Fruit fly (Drosophila melanogaster) whole organism, embryonic: ENCODE results near the gene eIF4A.

Source experiments
- BEAF-32 ChIP-seq: fragments of 200-800 bp; sonication (Bioruptor generic); optimal IDR thresholded peaks from 3 replicates; lab custom pipeline; 2017; ENCODE audit warnings: missing biosample characterization, missing genetic modification characterization, mild to moderate bottlenecking, moderate library complexity, missing genetic modification reagents
- Bteb2 ChIP-seq: fragments of 200-800 bp; sonication (Bioruptor generic); optimal IDR thresholded peaks from 2 replicates; lab custom pipeline; 2016; ENCODE audit warnings: missing biosample characterization, missing genetic modification characterization
- CG10209 ChIP-seq: fragments of 200-800 bp; sonication (Bioruptor generic); optimal IDR thresholded peaks from 3 replicates; lab custom pipeline; 2017; ENCODE audit warnings: missing biosample characterization, mild to moderate bottlenecking, missing genetic modification characterization, missing genetic modification reagents
- CG10274 ChIP-seq: fragments of 200-800 bp; sonication (Bioruptor generic); optimal IDR thresholded peaks from 3 replicates; lab custom pipeline; 2017; ENCODE audit warnings: missing biosample characterization, mild to moderate bottlenecking, missing genetic modification characterization
- CG11504 ChIP-seq: fragments of 200-800 bp; sonication (Bioruptor generic); optimal IDR thresholded peaks from 3 replicates; lab custom pipeline; 2019; ENCODE audit warnings: missing biosample characterization, mild to moderate bottlenecking, missing genetic modification characterization, moderate library complexity
- CG11560 ChIP-seq: fragments of 200-800 bp; sonication (Bioruptor generic); IDR thresholded peaks from 3 replicates; pipeline ENCODE4 v1.3.6; 2022; ENCODE audit warnings: missing biosample characterization, missing genetic modification characterization
- CG12071 ChIP-seq: fragments of 200-800 bp; sonication (Bioruptor generic); optimal IDR thresholded peaks from 3 replicates; lab custom pipeline; 2018; ENCODE audit warnings: missing biosample characterization, mild to moderate bottlenecking, missing genetic modification characterization
- CG12299 ChIP-seq: fragments of 200-800 bp; sonication (Bioruptor generic); optimal IDR thresholded peaks from 2 replicates; lab custom pipeline; 2018; ENCODE audit warnings: missing biosample characterization, mild to moderate bottlenecking, missing genetic modification characterization
- CG12659 ChIP-seq: fragments of 200-800 bp; sonication (Bioruptor generic); optimal IDR thresholded peaks from 3 replicates; lab custom pipeline; 2017; ENCODE audit warnings: mild to moderate bottlenecking, missing biosample characterization, missing genetic modification reagents, missing genetic modification characterization
- CG18011 ChIP-seq: fragments of 200-800 bp; sonication (Bioruptor generic); optimal IDR thresholded peaks from 2 replicates; lab custom pipeline; 2017; ENCODE audit warnings: missing biosample characterization, missing genetic modification characterization, mild to moderate bottlenecking, moderate library complexity, missing genotype
- CG2120 ChIP-seq: fragments of 200-800 bp; sonication (Bioruptor generic); optimal IDR thresholded peaks from 3 replicates; lab custom pipeline; 2016; ENCODE audit warnings: missing biosample characterization, missing genetic modification characterization
- CG2712 ChIP-seq: fragments of 200-800 bp; optimal IDR thresholded peaks from 3 replicates; lab custom pipeline; 2019; ENCODE audit warnings: missing biosample characterization, mild to moderate bottlenecking, missing genetic modification characterization, moderate library complexity
- CG3407 ChIP-seq: fragments of 200-800 bp; sonication (Bioruptor generic); optimal IDR thresholded peaks from 2 replicates; lab custom pipeline; 2018; ENCODE audit warnings: missing biosample characterization, mild to moderate bottlenecking, missing genetic modification characterization
- CG4328 ChIP-seq: fragments of 200-800 bp; sonication (Bioruptor generic); optimal IDR thresholded peaks from 3 replicates; lab custom pipeline; 2017; ENCODE audit warnings: missing biosample characterization, missing genetic modification reagents, missing genetic modification characterization
- CG6683 ChIP-seq: fragments of 200-800 bp; sonication (Bioruptor generic); optimal IDR thresholded peaks from 2 replicates; lab custom pipeline; 2017; ENCODE audit warnings: missing biosample characterization, mild to moderate bottlenecking, missing genetic modification characterization, missing genetic modification reagents
- CG7372 ChIP-seq: fragments of 200-800 bp; sonication (Bioruptor generic); IDR thresholded peaks from 2 replicates; pipeline ENCODE4 v1.3.6; 2022; ENCODE audit warnings: missing biosample characterization, missing genetic modification characterization
- CG8290 ChIP-seq, 3 experiments: fragments of 200-800 bp; sonication (Bioruptor generic); optimal IDR thresholded peaks; 2 replicates each; lab custom pipeline; 2016 to 2019; ENCODE audit warnings: missing biosample characterization in 3 of 3, missing genetic modification characterization in 3 of 3, mild to moderate bottlenecking in 2 of 3, moderate library complexity in 1 of 3
- CG8359 ChIP-seq: fragments of 200-800 bp; sonication (Bioruptor generic); optimal IDR thresholded peaks from 2 replicates; lab custom pipeline; 2017; ENCODE audit warnings: missing biosample characterization, mild to moderate bottlenecking, missing genetic modification characterization, borderline replicate concordance
- CG8924 ChIP-seq: fragments of 200-800 bp; optimal IDR thresholded peaks from 3 replicates; lab custom pipeline; 2019; ENCODE audit warnings: missing biosample characterization, mild to moderate bottlenecking, missing genetic modification characterization, moderate library complexity
- CG8944 ChIP-seq: fragments of 200-800 bp; sonication (Bioruptor generic); optimal IDR thresholded peaks from 3 replicates; lab custom pipeline; 2016; ENCODE audit warnings: missing biosample characterization, missing genetic modification characterization
- D ChIP-seq, 2 experiments: fragments of 200-800 bp in 1 of 2; fragments of >200 bp in 1 of 2; sonication (Bioruptor generic) in 1 of 2; optimal IDR thresholded peaks; 2 replicates in 1 of 2; 3 replicates in 1 of 2; lab custom pipeline; 2017; ENCODE audit warnings: mild to moderate bottlenecking in 1 of 2, missing biosample characterization in 1 of 2, missing genetic modification characterization in 1 of 2, missing genetic modification reagents in 1 of 2
- Deaf1 ChIP-seq: fragments of 200-800 bp; optimal IDR thresholded peaks from 3 replicates; lab custom pipeline; 2019; ENCODE audit warnings: missing biosample characterization, mild to moderate bottlenecking, missing genetic modification characterization, moderate library complexity
- Hey ChIP-seq: fragments of 200-800 bp; sonication (Bioruptor generic); optimal IDR thresholded peaks from 3 replicates; lab custom pipeline; 2018; ENCODE audit warnings: missing biosample characterization, mild to moderate bottlenecking, missing genetic modification characterization
- HmgZ ChIP-seq: fragments of 200-800 bp; sonication (Bioruptor generic); optimal IDR thresholded peaks from 2 replicates; lab custom pipeline; 2018; ENCODE audit warnings: missing biosample characterization, mild to moderate bottlenecking, missing genetic modification characterization
- Hr51 ChIP-seq, 2 experiments: fragments of 200-800 bp; sonication (Bioruptor generic); optimal IDR thresholded peaks; 2 replicates in 1 of 2; 3 replicates in 1 of 2; lab custom pipeline; 2016 to 2018; ENCODE audit warnings: missing biosample characterization in 2 of 2, missing genetic modification characterization in 2 of 2, mild to moderate bottlenecking in 1 of 2, moderate library complexity in 1 of 2
- Kr ChIP-seq: fragments of 200-800 bp; sonication (Bioruptor generic); optimal IDR thresholded peaks from 2 replicates; lab custom pipeline; 2017; ENCODE audit warnings: missing biosample characterization, mild to moderate bottlenecking, missing genetic modification characterization
- Nf-YC ChIP-seq: fragments of 200-800 bp; optimal IDR thresholded peaks from 3 replicates; lab custom pipeline; 2019; ENCODE audit warnings: missing biosample characterization, mild to moderate bottlenecking, missing genetic modification characterization, moderate library complexity
- Six4 ChIP-seq: fragments of 200-800 bp; sonication (Bioruptor generic); optimal IDR thresholded peaks from 2 replicates; lab custom pipeline; 2016; ENCODE audit warnings: missing biosample characterization, missing genetic modification characterization
- Sry-δ ChIP-seq: fragments of 200-800 bp; sonication (Bioruptor generic); optimal IDR thresholded peaks from 2 replicates; lab custom pipeline; 2016; ENCODE audit warnings: missing biosample characterization, missing genetic modification characterization
- abd-A ChIP-seq: fragments of 200-800 bp; sonication (Bioruptor generic); optimal IDR thresholded peaks from 3 replicates; lab custom pipeline; 2019; ENCODE audit warnings: missing biosample characterization, mild to moderate bottlenecking, missing genetic modification characterization, moderate library complexity
- bab2 ChIP-seq: fragments of 200-800 bp; sonication (Bioruptor generic); optimal IDR thresholded peaks from 2 replicates; lab custom pipeline; 2016; ENCODE audit warnings: missing biosample characterization, missing genetic modification characterization
- bbx ChIP-seq: fragments of 200-800 bp; sonication (Bioruptor generic); IDR thresholded peaks from 2 replicates; pipeline ENCODE4 v1.3.6; 2022; ENCODE audit warnings: missing biosample characterization, missing genetic modification characterization; ENCODE audit not compliant: partially characterized antibody
- cg ChIP-seq: fragments of 200-800 bp; sonication (Bioruptor generic); optimal IDR thresholded peaks from 3 replicates; lab custom pipeline; 2019; ENCODE audit warnings: missing biosample characterization, mild to moderate bottlenecking, missing genetic modification characterization, moderate library complexity
- chn ChIP-seq: fragments of 200-800 bp; sonication (Bioruptor generic); optimal IDR thresholded peaks from 2 replicates; lab custom pipeline; 2016; ENCODE audit warnings: missing biosample characterization, missing genetic modification characterization
- crp ChIP-seq, 2 experiments: fragments of 200-800 bp; sonication (Bioruptor generic); optimal IDR thresholded peaks; 2 replicates in 1 of 2; 3 replicates in 1 of 2; lab custom pipeline; 2017; ENCODE audit warnings: missing biosample characterization in 2 of 2, missing genetic modification characterization in 2 of 2, mild to moderate bottlenecking in 1 of 2, moderate library complexity in 1 of 2
- kay ChIP-seq: fragments of 200-800 bp; sonication (Bioruptor generic); optimal IDR thresholded peaks from 2 replicates; lab custom pipeline; 2016; ENCODE audit warnings: missing biosample characterization, missing genetic modification characterization
- kni ChIP-seq: fragments of 200-800 bp; sonication (Bioruptor generic); optimal IDR thresholded peaks from 3 replicates; lab custom pipeline; 2017; ENCODE audit warnings: mild to moderate bottlenecking, missing biosample characterization, missing genetic modification reagents, missing genetic modification characterization
- lilli ChIP-seq: fragments of 200-800 bp; sonication (Bioruptor generic); optimal IDR thresholded peaks from 3 replicates; lab custom pipeline; 2016; ENCODE audit warnings: missing biosample characterization, missing genetic modification characterization
- nom ChIP-seq: fragments of 200-800 bp; sonication (Bioruptor generic); optimal IDR thresholded peaks from 2 replicates; lab custom pipeline; 2017; ENCODE audit warnings: missing biosample characterization, missing genetic modification characterization, mild to moderate bottlenecking, moderate library complexity, missing genetic modification reagents
- pita ChIP-seq: fragments of 200-800 bp; sonication (Bioruptor generic); optimal IDR thresholded peaks from 2 replicates; lab custom pipeline; 2017; ENCODE audit warnings: missing biosample characterization, mild to moderate bottlenecking, missing genetic modification characterization
- pros ChIP-seq: fragments of 200-800 bp; sonication (Bioruptor generic); optimal IDR thresholded peaks from 3 replicates; lab custom pipeline; 2019; ENCODE audit warnings: missing biosample characterization, mild to moderate bottlenecking, missing genetic modification characterization, moderate library complexity
- pzg ChIP-seq: fragments of 200-800 bp; sonication (Bioruptor generic); optimal IDR thresholded peaks from 3 replicates; lab custom pipeline; 2018; ENCODE audit warnings: missing biosample characterization, mild to moderate bottlenecking, missing genetic modification characterization, moderate library complexity
- sens ChIP-seq: fragments of 200-800 bp; sonication (Bioruptor generic); peaks from one replicate; lab custom pipeline; 2016; ENCODE audit warnings: missing biosample characterization, missing genetic modification characterization
- sob ChIP-seq: fragments of 200-800 bp; sonication (Bioruptor generic); IDR thresholded peaks from 2 replicates; pipeline ENCODE4 v1.3.6; 2022; ENCODE audit warnings: missing biosample characterization, missing genetic modification characterization
- trem ChIP-seq: fragments of 200-800 bp; optimal IDR thresholded peaks from 3 replicates; lab custom pipeline; 2019; ENCODE audit warnings: missing biosample characterization, mild to moderate bottlenecking, missing genetic modification characterization, moderate library complexity
- yki ChIP-seq: fragments of >200 bp; optimal IDR thresholded peaks from 3 replicates; lab custom pipeline; 2018
- zen ChIP-seq: fragments of 200-800 bp; sonication (Bioruptor generic); optimal IDR thresholded peaks from 3 replicates; lab custom pipeline; 2018; ENCODE audit warnings: missing biosample characterization, mild to moderate bottlenecking, missing genetic modification characterization, moderate library complexity

The eIF4A gene

dm6 chr2L:5977070-5977728, 4.4 kb upstream of the eIF4A start (continued):
- TF ChIP-seq CG8359 (GFP tag; lab: Kevin White, UChicago) (no peak), zen (tag; lab: Kevin White, UChicago) (peak; percentile 22), CG12071 (GFP tag; lab: Kevin White, UChicago) (peak; percentile 8), CG12299 (peak; percentile 3), D (optimal IDR thresholded peaks at IDR 0.05; lab: Kevin White, UChicago) (no peak), D (GFP tag; optimal IDR thresholded peaks at IDR 0.05; lab: Kevin White, UChicago) (peak; percentile 37), CG6683 (GFP tag; lab: Kevin White, UChicago) (peak; percentile 35), CG10274 (GFP tag; lab: Kevin White, UChicago) (peak; percentile 11), CG10209 (peak; percentile 5), CG8944 (no peak), yki (lab: Kevin White, UChicago) (peak; percentile 19), Deaf1 (tag; lab: Kevin White, UChicago) (peak; percentile 64), cg (GFP tag; lab: Kevin White, UChicago) (peak; percentile 36), CG11560 (tag; lab: Robert Waterston, UW) (no peak), CG2120 (peak; percentile 4), pzg (GFP tag; lab: Kevin White, UChicago) (peak; percentile 15), nom (GFP tag; lab: Kevin White, UChicago) (peak; percentile 67), CG7372 (GFP tag; lab: Robert Waterston, UW) (no peak), Kr (GFP tag; lab: Kevin White, UChicago) (peak; percentile 3), CG12659 (GFP tag; lab: Kevin White, UChicago) (peak; percentile 22), CG4328 (GFP tag; lab: Kevin White, UChicago) (peak; percentile 0), Nf-YC (peak; percentile 56), kni (GFP tag; lab: Kevin White, UChicago) (peak; percentile 91), Bteb2 (GFP tag; lab: Kevin White, UChicago) (no peak), lilli (GFP tag; lab: Kevin White, UChicago) (peak; percentile 7), CG3407 (GFP tag; lab: Kevin White, UChicago) (no peak), abd-A (tag; lab: Kevin White, UChicago) (peak; percentile 88), BEAF-32 (GFP tag; lab: Kevin White, UChicago) (peak; percentile 48), bbx (GFP tag; lab: Robert Waterston, UW) (no peak), CG11504 (tag; lab: Kevin White, UChicago) (peak; percentile 2), CG8924 (tag; lab: Kevin White, UChicago) (peak; percentile 35), crp (GFP tag; optimal IDR thresholded peaks at IDR 0.05; lab: Kevin White, UChicago) (peak in 1 of 2 experiments; percentile 75), bab2 (GFP tag; lab: Kevin White, UChicago) (peak; percentile 14), CG18011 (GFP tag; lab: Kevin White, UChicago) (peak; percentile 36), sens (GFP tag; lab: Kevin White, UChicago) (peak; percentile 74), Hr51 (GFP tag; optimal IDR thresholded peaks at IDR 0.05; lab: Kevin White, UChicago) (peak in 1 of 2 experiments; percentile 32), Six4 (GFP tag; lab: Kevin White, UChicago) (no peak), HmgZ (tag; lab: Kevin White, UChicago) (peak; percentile 22), chn (GFP tag; lab: Kevin White, UChicago) (peak; percentile 30), pros (GFP tag; lab: Kevin White, UChicago) (peak; percentile 97), CG2712 (tag; lab: Kevin White, UChicago) (peak; percentile 10), Hey (peak; percentile 51), Sry-δ (GFP tag; lab: Kevin White, UChicago) (peak; percentile 22), CG8290 (GFP tag; optimal IDR thresholded peaks at IDR 0.05; lab: Kevin White, UChicago) (no peak), CG8290 (tag; optimal IDR thresholded peaks at IDR 0.05; lab: Kevin White, UChicago) (peak in 1 of 2 experiments; percentile 17), sob (GFP tag; lab: Robert Waterston, UW) (no peak), trem (peak; percentile 98), pita (no peak), kay (GFP tag; lab: Kevin White, UChicago) (peak; percentile 48)
